Fruit fly (Drosophila melanogaster) whole organism, wandering third instar larva: ENCODE data around the gene Rbp9.

Experiments used
- CG32264 ChIP-seq: fragments of 200-800 bp; sonication (Bioruptor generic); optimal IDR thresholded peaks from 2 replicates; lab custom pipeline; 2016; ENCODE audit warnings: missing biosample characterization, missing genetic modification characterization
- GATAd ChIP-seq: sonication (Bioruptor generic); optimal IDR thresholded peaks from 2 replicates; lab custom pipeline; 2016; ENCODE audit warnings: missing biosample characterization, missing genetic modification characterization
- N ChIP-seq: fragments of >200 bp; optimal IDR thresholded peaks from 2 replicates; lab custom pipeline; 2018; ENCODE audit warnings: missing biosample characterization, missing external identifiers, missing genetic modification characterization
- OdsH ChIP-seq: fragments of 200-800 bp; sonication (Bioruptor generic); optimal IDR thresholded peaks from 2 replicates; lab custom pipeline; 2016; ENCODE audit warnings: missing biosample characterization, mild to moderate bottlenecking, missing genetic modification characterization
- Vsx2 ChIP-seq: fragments of 200-300, 225-300 bp; sonication (Bioruptor generic); optimal IDR thresholded peaks from 2 replicates; lab custom pipeline; 2018; ENCODE audit warnings: missing biosample characterization, missing genetic modification characterization; ENCODE audit not compliant: partially characterized antibody
- br ChIP-seq: fragments of 200-800 bp; sonication (Bioruptor generic); optimal IDR thresholded peaks from 2 replicates; lab custom pipeline; 2016; ENCODE audit warnings: missing biosample characterization, missing genetic modification characterization
- brk ChIP-seq: fragments of 200-800 bp; sonication (Bioruptor generic); optimal IDR thresholded peaks from 2 replicates; lab custom pipeline; 2016; ENCODE audit warnings: missing biosample characterization, mild to moderate bottlenecking, missing genetic modification characterization
- h ChIP-seq: fragments of 200-800 bp; sonication (Bioruptor generic); optimal IDR thresholded peaks from 3 replicates; lab custom pipeline; 2016; ENCODE audit warnings: missing biosample characterization, mild to moderate bottlenecking, missing genetic modification characterization
- lola ChIP-seq: fragments of >200 bp; optimal IDR thresholded peaks from 2 replicates; lab custom pipeline; 2017; ENCODE audit warnings: missing biosample characterization, missing genetic modification characterization
- pan ChIP-seq: fragments of >200 bp; optimal IDR thresholded peaks from 2 replicates; lab custom pipeline; 2017
- psq ChIP-seq: fragments of 200-800 bp; sonication (Bioruptor generic); optimal IDR thresholded peaks from 3 replicates; lab custom pipeline; 2017; ENCODE audit warnings: missing biosample characterization, mild to moderate bottlenecking, missing genetic modification characterization, moderate library complexity
- usp ChIP-seq: fragments of >200 bp; optimal IDR thresholded peaks from 2 replicates; lab custom pipeline; 2017; ENCODE audit warnings: missing biosample characterization, missing genetic modification characterization

- TF ChIP-seq brk = no peak
- no peak for TF ChIP-seq lola (GFP tag; lab: Kevin White, UChicago)
- TF ChIP-seq Vsx2 (GFP tag; lab: Kevin White, UChicago) = no peak
- TF ChIP-seq OdsH (GFP tag; lab: Kevin White, UChicago) = no peak
- TF ChIP-seq h (GFP tag; lab: Kevin White, UChicago) = no peak
- TF ChIP-seq usp (GFP tag; lab: Kevin White, UChicago) = no peak
- no peak for TF ChIP-seq GATAd (GFP tag; lab: Kevin White, UChicago)
- no peak for TF ChIP-seq br (GFP tag; lab: Kevin White, UChicago)
- no peak for TF ChIP-seq N
- no peak for TF ChIP-seq CG32264 (GFP tag; lab: Kevin White, UChicago)
- TF ChIP-seq pan = no peak
- no peak for TF ChIP-seq psq (GFP tag; lab: Kevin White, UChicago)
These were observed 46.8 kb upstream of the Rbp9 start for dm6 chr2L:2907776-2908175.
